Fruit fly (Drosophila melanogaster) whole organism, embryonic: Measurements from ENCODE around the gene MESR3.

Source experiments
- Ada2b ChIP-seq: fragments of 200-800 bp; sonication (Bioruptor generic); IDR thresholded peaks from 2 replicates; pipeline ENCODE4 v1.3.6; 2022; ENCODE audit warnings: missing biosample characterization, missing genetic modification characterization
- CG10274 ChIP-seq: fragments of 200-800 bp; sonication (Bioruptor generic); optimal IDR thresholded peaks from 3 replicates; lab custom pipeline; 2017; ENCODE audit warnings: missing biosample characterization, mild to moderate bottlenecking, missing genetic modification characterization
- CG10366 ChIP-seq: fragments of 200-800 bp; sonication (Bioruptor generic); IDR thresholded peaks from 2 replicates; pipeline ENCODE4 v1.3.6; 2022; ENCODE audit warnings: missing biosample characterization, missing genetic modification characterization
- CG10462 ChIP-seq: fragments of 200-800 bp; sonication (Bioruptor generic); optimal IDR thresholded peaks from 2 replicates; lab custom pipeline; 2016; ENCODE audit warnings: missing biosample characterization, missing genetic modification characterization
- CG10565 ChIP-seq: fragments of 200-800 bp; sonication (Bioruptor generic); optimal IDR thresholded peaks from 3 replicates; lab custom pipeline; 2016; ENCODE audit warnings: missing biosample characterization, mild to moderate bottlenecking, missing genetic modification characterization
- CG10959 ChIP-seq: fragments of 200-800 bp; sonication (Bioruptor generic); IDR thresholded peaks from 2 replicates; pipeline ENCODE4 v1.3.6; 2022; ENCODE audit warnings: missing biosample characterization, missing genetic modification characterization
- CG12104 ChIP-seq: fragments of 200-800 bp; sonication (Bioruptor generic); optimal IDR thresholded peaks from 3 replicates; lab custom pipeline; 2016; ENCODE audit warnings: missing biosample characterization, missing genetic modification characterization
- CG12744 ChIP-seq: fragments of 200-800 bp; sonication (Bioruptor generic); optimal IDR thresholded peaks from 2 replicates; lab custom pipeline; 2016; ENCODE audit warnings: missing biosample characterization, missing genetic modification characterization
- CG15011 ChIP-seq: fragments of 200-800 bp; sonication (Bioruptor generic); optimal IDR thresholded peaks from 3 replicates; lab custom pipeline; 2018; ENCODE audit warnings: missing biosample characterization, mild to moderate bottlenecking, missing genetic modification characterization
- CG15073 ChIP-seq: fragments of 200-800 bp; sonication (Bioruptor generic); optimal IDR thresholded peaks from 2 replicates; lab custom pipeline; 2016; ENCODE audit warnings: missing biosample characterization, missing genetic modification characterization
- CG1832 ChIP-seq: fragments of 200-800 bp; sonication (Bioruptor generic); optimal IDR thresholded peaks from 2 replicates; lab custom pipeline; 2017; ENCODE audit warnings: missing biosample characterization, mild to moderate bottlenecking, missing genetic modification characterization, inconsistent platforms
- CG18619 ChIP-seq: fragments of 200-800 bp; sonication (Bioruptor generic); optimal IDR thresholded peaks from 3 replicates; lab custom pipeline; 2017; ENCODE audit warnings: missing biosample characterization, mild to moderate bottlenecking, missing genetic modification characterization
- CG2889 ChIP-seq: fragments of 200-800 bp; sonication (Bioruptor generic); IDR thresholded peaks from 3 replicates; pipeline ENCODE4 v1.3.6; 2022; ENCODE audit warnings: missing biosample characterization, missing genetic modification characterization
- CG32772 ChIP-seq: fragments of 200-800 bp; sonication (Bioruptor generic); IDR thresholded peaks from 2 replicates; pipeline ENCODE4 v1.3.6; 2022; ENCODE audit warnings: missing biosample characterization, missing genetic modification characterization
- CG34224 ChIP-seq: fragments of 200-800 bp; sonication (Bioruptor generic); IDR thresholded peaks from 3 replicates; pipeline ENCODE4 v1.3.6; 2022; ENCODE audit warnings: missing biosample characterization, missing genetic modification characterization; ENCODE audit not compliant: partially characterized antibody
- CG43689 ChIP-seq: fragments of 200-800 bp; sonication (Bioruptor generic); IDR thresholded peaks from 2 replicates; pipeline ENCODE4 v1.3.6; 2022; ENCODE audit warnings: missing biosample characterization, missing genetic modification characterization
- CG6813 ChIP-seq: fragments of 200-800 bp; sonication (Bioruptor generic); optimal IDR thresholded peaks from 2 replicates; lab custom pipeline; 2017; ENCODE audit warnings: missing biosample characterization, missing genetic modification characterization, mild to moderate bottlenecking, moderate library complexity, missing genetic modification reagents
- CG7556 ChIP-seq: fragments of 200-800 bp; sonication (Bioruptor generic); optimal IDR thresholded peaks from 2 replicates; lab custom pipeline; 2017; ENCODE audit warnings: missing biosample characterization, mild to moderate bottlenecking, missing genetic modification characterization
- CG8359 ChIP-seq: fragments of 200-800 bp; sonication (Bioruptor generic); optimal IDR thresholded peaks from 2 replicates; lab custom pipeline; 2017; ENCODE audit warnings: missing biosample characterization, mild to moderate bottlenecking, missing genetic modification characterization, borderline replicate concordance
- CG9215 ChIP-seq: fragments of 200-800 bp; sonication (Bioruptor generic); IDR thresholded peaks from 2 replicates; pipeline ENCODE4 v1.3.6; 2022; ENCODE audit warnings: missing biosample characterization, missing genetic modification characterization
- CG9797 ChIP-seq: fragments of 200-800 bp; sonication (Bioruptor generic); optimal IDR thresholded peaks from 3 replicates; lab custom pipeline; 2018; ENCODE audit warnings: missing biosample characterization, mild to moderate bottlenecking, missing genetic modification characterization
- CoRest ChIP-seq: fragments of 200-800 bp; sonication (Bioruptor generic); optimal IDR thresholded peaks from 3 replicates; lab custom pipeline; 2018; ENCODE audit warnings: missing biosample characterization, mild to moderate bottlenecking, missing genetic modification characterization, moderate library complexity
- Dfd ChIP-seq, 2 experiments: fragments of >200 bp; optimal IDR thresholded peaks; 2 replicates each; lab custom pipeline; 2017; ENCODE audit warnings: missing biosample characterization in 2 of 2, missing genetic modification characterization in 2 of 2
- Hr39 ChIP-seq: fragments of >200 bp; optimal IDR thresholded peaks from 2 replicates; lab custom pipeline; 2017
- MBD-R2 ChIP-seq: fragments of 200-800 bp; sonication (Bioruptor generic); IDR thresholded peaks from 2 replicates; pipeline ENCODE4 v1.3.6; 2022; ENCODE audit warnings: missing biosample characterization, missing genetic modification characterization
- Med ChIP-seq: fragments of 200-800 bp; sonication (Bioruptor generic); peaks from one replicate; lab custom pipeline; 2016; ENCODE audit warnings: missing biosample characterization, missing genetic modification characterization, mild to moderate bottlenecking, inconsistent platforms, moderate library complexity
- Mes4 ChIP-seq: fragments of 200-800 bp; sonication (Bioruptor generic); optimal IDR thresholded peaks from 2 replicates; lab custom pipeline; 2016; ENCODE audit warnings: missing biosample characterization, missing genetic modification characterization
- NC2α ChIP-seq: fragments of 200-800 bp; sonication (Bioruptor generic); optimal IDR thresholded peaks from 2 replicates; lab custom pipeline; 2016; ENCODE audit warnings: missing biosample characterization, missing genetic modification characterization
- PHDP ChIP-seq: fragments of 200-800 bp; sonication (Bioruptor generic); optimal IDR thresholded peaks from 3 replicates; lab custom pipeline; 2018; ENCODE audit warnings: missing biosample characterization, mild to moderate bottlenecking, missing genetic modification characterization, moderate library complexity
- Poxn ChIP-seq: fragments of 200-800 bp; sonication (Bioruptor generic); IDR thresholded peaks from 2 replicates; pipeline ENCODE4 v1.3.6; 2022; ENCODE audit warnings: missing biosample characterization, missing genetic modification characterization
- Ravus ChIP-seq: fragments of 200-800 bp; sonication (Bioruptor generic); IDR thresholded peaks from 2 replicates; pipeline ENCODE4 v1.3.6; 2022; ENCODE audit warnings: missing biosample characterization, missing genetic modification characterization
- ci ChIP-seq: fragments of 200-800 bp; sonication (Bioruptor generic); IDR thresholded peaks from 3 replicates; pipeline ENCODE4 v1.3.6; 2022; ENCODE audit warnings: missing biosample characterization, missing genetic modification characterization
- grau ChIP-seq: fragments of 200-800 bp; optimal IDR thresholded peaks from 3 replicates; lab custom pipeline; 2019; ENCODE audit warnings: missing biosample characterization, mild to moderate bottlenecking, missing genetic modification characterization, moderate library complexity
- gro ChIP-seq: fragments of 200-800 bp; sonication (Bioruptor generic); optimal IDR thresholded peaks from 2 replicates; lab custom pipeline; 2016; ENCODE audit warnings: missing biosample characterization, missing genetic modification characterization
- hth ChIP-seq: fragments of >200 bp; optimal IDR thresholded peaks from 2 replicates; lab custom pipeline; 2017; ENCODE audit warnings: inconsistent platforms
- ind ChIP-seq: fragments of 200-800 bp; sonication (Bioruptor generic); optimal IDR thresholded peaks from 3 replicates; lab custom pipeline; 2016; ENCODE audit warnings: missing biosample characterization, missing genetic modification characterization
- lilli ChIP-seq: fragments of 200-800 bp; sonication (Bioruptor generic); optimal IDR thresholded peaks from 3 replicates; lab custom pipeline; 2016; ENCODE audit warnings: missing biosample characterization, missing genetic modification characterization
- lmd ChIP-seq: fragments of 200-800 bp; sonication (Bioruptor generic); IDR thresholded peaks from 2 replicates; pipeline ENCODE4 v1.3.6; 2022; ENCODE audit warnings: missing biosample characterization, missing genetic modification characterization
- mam ChIP-seq: fragments of 200-800 bp; sonication (Bioruptor generic); optimal IDR thresholded peaks from 3 replicates; lab custom pipeline; 2016; ENCODE audit warnings: missing biosample characterization, missing genetic modification characterization
- otp ChIP-seq: fragments of 200-800 bp; sonication (Bioruptor generic); IDR thresholded peaks from 3 replicates; pipeline ENCODE4, ENCODE4 v1.3.6; 2022; ENCODE audit warnings: missing biosample characterization, missing genetic modification characterization
- pnt ChIP-seq: fragments of 200-800 bp; sonication (Bioruptor generic); optimal IDR thresholded peaks from 3 replicates; lab custom pipeline; 2016; ENCODE audit warnings: missing biosample characterization, missing genetic modification characterization
- row ChIP-seq: fragments of 200-800 bp; sonication (Bioruptor generic); IDR thresholded peaks from 3 replicates; pipeline ENCODE4 v1.3.6; 2022; ENCODE audit warnings: missing biosample characterization, missing genetic modification characterization
- sim ChIP-seq: fragments of 200-800 bp; sonication (Bioruptor generic); IDR thresholded peaks from 2 replicates; pipeline ENCODE4 v1.3.6; 2022; ENCODE audit warnings: missing biosample characterization, missing genetic modification characterization
- slbo ChIP-seq: fragments of 200-800 bp; sonication (Bioruptor generic); IDR thresholded peaks from 2 replicates; pipeline ENCODE4 v1.3.6; 2022; ENCODE audit warnings: missing biosample characterization, missing genetic modification characterization
- stwl ChIP-seq: fragments of 200-800 bp; sonication (Bioruptor generic); optimal IDR thresholded peaks from 3 replicates; lab custom pipeline; 2018; ENCODE audit warnings: missing biosample characterization, mild to moderate bottlenecking, missing genetic modification characterization, moderate library complexity
- usp ChIP-seq: fragments of >200 bp; optimal IDR thresholded peaks from 2 replicates; lab custom pipeline; 2017; ENCODE audit warnings: missing biosample characterization, missing genetic modification characterization
- zen2 ChIP-seq: fragments of 200-800 bp; sonication (Bioruptor generic); IDR thresholded peaks from 3 replicates; pipeline ENCODE4 v1.3.6; 2022; ENCODE audit warnings: missing biosample characterization, missing genetic modification characterization; ENCODE audit not compliant: partially characterized antibody

The MESR3 gene

dm6 chr2L:18676948-18677820 is 60.1 kb downstream of the MESR3 start, which contains the start of the genes Mst36Fa and CG31751 (continued):
- TF ChIP-seq CG34224 (GFP tag; lab: Robert Waterston, UW) (peak; percentile 34; the same call in 2 of the 3 replicates), Mes4 (GFP tag; lab: Kevin White, UChicago) (peak; percentile 80), Ravus (GFP tag; lab: Robert Waterston, UW) (no peak), stwl (peak; percentile 72), Hr39 (lab: Kevin White, UChicago) (no peak)
- TF ChIP-seq, all 482 proteins: peak for 349

DNA sequence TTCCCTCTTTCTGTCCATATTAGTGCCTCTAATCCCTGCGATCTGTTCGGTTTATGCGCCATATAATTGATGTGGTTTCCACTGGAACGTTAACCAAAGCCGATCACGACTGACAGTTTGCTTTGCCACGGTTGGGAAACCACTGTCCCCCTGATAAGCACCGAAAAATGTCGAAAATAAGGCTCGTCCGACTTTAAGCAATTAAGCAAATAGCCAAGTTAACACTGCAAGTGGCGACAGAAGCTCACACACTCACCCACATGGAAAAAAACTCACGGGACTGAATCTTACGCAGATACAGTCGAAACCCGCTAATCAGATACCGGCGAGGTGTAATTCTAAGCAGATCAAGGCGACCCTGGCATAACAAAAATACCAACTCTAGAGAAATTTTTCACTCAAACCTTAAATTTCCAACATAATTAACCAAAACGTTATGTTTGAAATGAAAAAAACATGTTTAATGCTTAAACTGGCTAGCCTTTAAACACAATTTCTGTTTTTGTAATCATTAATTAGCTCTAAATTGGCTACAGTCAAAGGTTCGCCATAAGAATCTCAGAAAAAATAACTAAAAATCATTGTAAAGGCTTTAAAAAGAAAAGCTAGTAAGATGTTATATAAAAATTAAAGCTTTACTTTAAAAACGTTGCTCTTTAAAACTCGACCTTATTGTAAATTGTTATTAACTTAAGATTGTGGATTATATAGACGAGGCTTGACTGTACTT is 61.0 kb downstream of the MESR3 start:
- TF ChIP-seq CoRest = peak; percentile 49
- no peak for TF ChIP-seq NC2α (GFP tag; lab: Kevin White, UChicago)
- TF ChIP-seq CG10959 = no peak
- no peak for TF ChIP-seq CG8359 (GFP tag; lab: Kevin White, UChicago)
- no peak for TF ChIP-seq CG1832 (GFP tag; lab: Kevin White, UChicago)
- TF ChIP-seq CG10366 (GFP tag; lab: Robert Waterston, UW) = no peak
- no peak for TF ChIP-seq hth (lab: Kevin White, UChicago)
- no peak for TF ChIP-seq CG10274 (GFP tag; lab: Kevin White, UChicago)
- TF ChIP-seq PHDP = no peak
- peak; percentile 5 for TF ChIP-seq CG12104
- TF ChIP-seq CG32772 = no peak
- TF ChIP-seq CG43689 = no peak
- no peak for TF ChIP-seq CG6813 (GFP tag; lab: Kevin White, UChicago)
- TF ChIP-seq otp = 0 out of 3 replicates have a peak, but pooled peaks have one; percentile 4
- TF ChIP-seq CG2889 (GFP tag; lab: Robert Waterston, UW) = no peak
- peak; percentile 69 for TF ChIP-seq Med (GFP tag; lab: Kevin White, UChicago)
- peak; percentile 7; the same call in 1 of the 2 replicates for TF ChIP-seq lmd (GFP tag; lab: Robert Waterston, UW)
- TF ChIP-seq CG9797 (GFP tag; lab: Kevin White, UChicago) = no peak
- no peak for TF ChIP-seq gro (GFP tag; lab: Kevin White, UChicago)
- no peak for TF ChIP-seq zen2
- peak; percentile 28 for TF ChIP-seq mam (GFP tag; lab: Kevin White, UChicago)
- no peak for TF ChIP-seq CG10565 (GFP tag; lab: Kevin White, UChicago)
- no peak for TF ChIP-seq pnt
- no peak for TF ChIP-seq CG7556 (GFP tag; lab: Kevin White, UChicago)
- no peak for TF ChIP-seq Poxn
- TF ChIP-seq ind = peak; percentile 3
- TF ChIP-seq CG18619 (GFP tag; lab: Kevin White, UChicago) = peak; percentile 9
- TF ChIP-seq slbo (GFP tag; lab: Robert Waterston, UW) = peak; percentile 31
- no peak for TF ChIP-seq MBD-R2 (GFP tag; lab: Robert Waterston, UW)
- TF ChIP-seq CG9215 = peak; percentile 7; the same call in 1 of the 2 replicates
- peak; percentile 50; the same call in 2 of the 3 replicates for TF ChIP-seq row (GFP tag; lab: Robert Waterston, UW)
- no peak for TF ChIP-seq sim (GFP tag; lab: Robert Waterston, UW)
- TF ChIP-seq grau = peak; percentile 86
- TF ChIP-seq lilli = peak; percentile 20
- TF ChIP-seq CG15011 (GFP tag; lab: Kevin White, UChicago) = peak; percentile 12
- no peak for TF ChIP-seq CG12744 (GFP tag; lab: Kevin White, UChicago)
- no peak for TF ChIP-seq Dfd (GFP tag; optimal IDR thresholded peaks at IDR 0.05; lab: Kevin White, UChicago)
- 0 out of 3 replicates have a peak, but pooled peaks have one; percentile 31 for TF ChIP-seq ci
- no peak for TF ChIP-seq usp
- no peak for TF ChIP-seq CG10462
- no peak; the same call in 1 of the 2 replicates for TF ChIP-seq Ada2b (GFP tag; lab: Robert Waterston, UW)
- TF ChIP-seq CG15073 (GFP tag; lab: Kevin White, UChicago) = no peak
